Worm (Caenorhabditis elegans): ENCODE data around the gene ZK177.3.

Gene ZK177.3

DNA sequence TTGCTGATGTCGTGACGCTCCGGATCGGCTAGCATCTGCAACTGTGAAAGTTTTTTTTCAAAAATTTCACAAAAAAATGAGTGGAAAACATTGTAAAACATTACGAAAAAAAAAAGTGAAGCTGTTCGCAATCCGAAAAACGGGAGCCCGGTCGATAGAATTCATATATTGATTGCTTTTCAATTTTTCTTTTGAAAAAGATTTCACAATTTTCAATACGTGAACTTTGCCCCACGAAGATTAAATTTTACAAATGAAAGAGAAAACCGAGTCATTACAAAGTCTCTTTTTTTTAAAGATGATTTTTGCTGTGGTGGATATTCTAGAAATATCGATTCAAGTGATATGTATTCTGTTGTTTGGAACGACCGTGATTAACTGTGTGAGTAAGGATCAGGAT is 21.2 kb upstream of the ZK177.3 start, which contains the start of gene F12A10.6:
F12A10.6 (minus strand) TSS at position 101 of the 400 bp plus-strand sequence.
- TF ChIP-seq eyg-1 (tag; optimal IDR thresholded peaks at IDR 0.05), result no peak
- TF ChIP-seq ahr-1 (tag; optimal IDR thresholded peaks at IDR 0.05), result no peak
- TF ChIP-seq unc-3 (GFP tag; conservative IDR thresholded peaks at IDR 0.05), result no peak
- TF ChIP-seq unc-3 (tag; optimal IDR thresholded peaks at IDR 0.05), result no peak
- TF ChIP-seq pat-9 (tag; optimal IDR thresholded peaks at IDR 0.05), result no peak
- no peak for TF ChIP-seq che-1 (tag; optimal IDR thresholded peaks at IDR 0.05)
- TF ChIP-seq ama-1 (optimal IDR thresholded peaks at IDR 0.05), result no peak
- TF ChIP-seq ceh-18 (tag; optimal IDR thresholded peaks at IDR 0.05), result no peak

DNA sequence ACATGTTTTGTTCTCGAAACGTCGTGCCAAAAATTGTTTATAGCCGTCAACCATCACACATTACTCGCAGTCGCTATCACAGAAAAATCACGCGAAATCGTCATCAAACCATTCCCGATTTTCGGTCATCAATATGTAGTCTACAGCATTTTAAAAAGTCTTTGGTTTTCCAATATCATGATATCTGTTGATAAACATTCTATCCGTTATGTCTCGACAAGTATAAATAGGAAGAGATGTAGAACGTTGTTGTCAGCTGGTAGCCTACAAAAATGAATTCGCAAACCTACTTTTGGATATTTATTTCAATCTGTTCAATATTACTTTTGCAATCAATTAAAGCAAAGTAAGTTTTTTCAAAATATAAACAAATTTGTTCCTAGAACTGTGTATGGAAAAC is 19.3 kb upstream of the ZK177.3 start, which contains the start of gene F12A10.1:
F12A10.1 (plus strand) TSS at position 166 of the 400 bp plus-strand sequence.
- no peak for TF ChIP-seq ceh-31 (tag; optimal IDR thresholded peaks at IDR 0.05)
- no peak for TF ChIP-seq tbx-2 (tag; optimal IDR thresholded peaks at IDR 0.05)
- TF ChIP-seq unc-55 (GFP tag; optimal IDR thresholded peaks at IDR 0.05), result no peak
- no peak for TF ChIP-seq syd-9 (tag; optimal IDR thresholded peaks at IDR 0.05)
- TF ChIP-seq hlh-8 (tag; optimal IDR thresholded peaks at IDR 0.05), result no peak

DNA sequence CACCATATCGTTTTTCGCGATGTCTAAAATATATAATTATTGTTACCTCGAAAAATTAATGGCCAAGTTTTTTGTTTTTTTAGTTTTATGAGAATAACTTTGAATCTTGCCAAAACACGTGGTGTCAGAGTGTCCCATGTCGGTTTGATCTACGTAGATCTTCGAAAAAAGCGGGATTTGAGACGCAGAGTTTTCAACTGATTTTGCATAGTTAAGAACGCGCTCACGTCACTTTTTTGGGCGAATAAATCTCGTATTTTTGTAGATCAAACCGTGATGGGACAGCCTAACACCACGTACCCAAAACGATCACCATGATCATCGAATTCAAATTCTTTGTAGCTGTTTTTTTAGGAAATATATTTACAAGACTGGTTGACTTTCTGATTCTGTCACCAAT is 18.1 kb upstream of the ZK177.3 start:
- no peak for TF ChIP-seq ceh-6 (GFP tag; optimal IDR thresholded peaks at IDR 0.05)

DNA sequence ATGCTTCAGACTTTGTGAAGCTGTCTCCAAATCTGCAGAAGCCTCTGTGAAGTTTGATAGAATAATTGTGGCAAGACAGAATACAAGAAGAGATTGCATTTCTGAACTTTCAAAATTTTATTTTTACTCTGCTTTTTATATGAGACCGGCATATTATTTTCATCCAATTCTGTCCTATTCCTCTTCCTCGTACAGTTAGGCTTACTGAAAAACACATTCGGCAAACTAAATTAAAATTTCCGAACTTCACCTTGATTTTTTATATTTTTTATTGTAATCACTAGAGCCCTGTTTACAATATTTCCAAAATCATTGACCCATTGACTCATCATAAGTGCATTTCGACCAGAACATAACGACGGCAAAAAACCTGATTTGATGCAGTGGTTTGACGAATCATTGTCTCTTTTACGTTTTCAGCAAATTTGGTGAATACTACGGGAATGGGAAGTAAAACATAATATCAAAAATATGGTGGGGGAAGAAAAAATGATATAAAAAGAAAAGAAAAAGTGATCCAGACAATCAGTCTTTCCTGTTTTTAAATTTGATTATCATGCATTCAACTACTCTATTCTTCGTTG is 17.4 kb upstream of the ZK177.3 start, which contains the start of the genes suex-1 and F12A10.9:
suex-1 (minus strand) TSS at position 101 of the 584 bp plus-strand sequence.
F12A10.9 (plus strand) TSS at position 534 of the 584 bp plus-strand sequence.
- no peak for TF ChIP-seq mec-3 (tag; optimal IDR thresholded peaks at IDR 0.05; ENCODE audit: borderline replicate concordance)
- TF ChIP-seq rnt-1 (tag; optimal IDR thresholded peaks at IDR 0.05), result no peak
- no peak for TF ChIP-seq odd-2 (tag; optimal IDR thresholded peaks at IDR 0.05)
- TF ChIP-seq ceh-30 (tag; optimal IDR thresholded peaks at IDR 0.05), result no peak
- TF ChIP-seq ceh-14 (tag; optimal IDR thresholded peaks at IDR 0.05), result no peak
- no peak for TF ChIP-seq sox-2 (GFP tag; IDR thresholded peaks at IDR 0.05)
- no peak for TF ChIP-seq pag-3 (tag; optimal IDR thresholded peaks at IDR 0.05; ENCODE audit: borderline replicate concordance)
- TF ChIP-seq lin-11 (tag; optimal IDR thresholded peaks at IDR 0.05), result no peak
- no peak for TF ChIP-seq nhr-232 (tag; optimal IDR thresholded peaks at IDR 0.05)
- no peak for TF ChIP-seq unc-3 (GFP tag; conservative IDR thresholded peaks at IDR 0.05)
- TF ChIP-seq unc-3 (tag; optimal IDR thresholded peaks at IDR 0.05), result no peak
- TF ChIP-seq syd-9 (tag; optimal IDR thresholded peaks at IDR 0.05), result no peak
- TF ChIP-seq ahr-1 (tag; optimal IDR thresholded peaks at IDR 0.05), result no peak
- TF ChIP-seq ceh-34 (tag; optimal IDR thresholded peaks at IDR 0.05), result no peak
- TF ChIP-seq gmeb-2 (tag; optimal IDR thresholded peaks at IDR 0.05), result no peak

DNA sequence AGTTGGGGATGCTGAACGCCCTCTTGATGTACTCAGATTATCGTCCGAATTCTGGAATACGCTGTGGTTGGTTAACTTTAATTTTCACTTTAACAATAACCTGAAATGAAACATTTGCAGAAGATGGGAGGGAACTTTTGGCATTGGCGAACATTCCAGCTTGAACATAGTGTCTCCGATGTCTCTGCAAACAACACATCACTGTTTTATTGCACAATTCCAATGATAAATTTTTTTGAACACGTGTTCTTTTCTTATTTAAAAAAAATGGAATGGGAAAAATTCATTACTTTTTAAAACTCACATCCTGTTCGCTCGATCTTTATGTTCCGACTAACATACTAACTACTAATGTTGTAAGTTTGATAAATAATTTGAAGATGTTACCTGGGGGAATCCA is 15.2 kb upstream of the ZK177.3 start, which contains the start of gene fzy-1:
fzy-1 (plus strand) TSS at position 301 of the 400 bp plus-strand sequence.
- TF ChIP-seq lin-11 (tag; optimal IDR thresholded peaks at IDR 0.05), result no peak
- no peak for TF ChIP-seq fax-1 (tag; optimal IDR thresholded peaks at IDR 0.05)
- no peak for TF ChIP-seq mec-3 (tag; optimal IDR thresholded peaks at IDR 0.05; ENCODE audit: borderline replicate concordance)
- no peak for TF ChIP-seq ceh-24 (tag; optimal IDR thresholded peaks at IDR 0.05)
- no peak for TF ChIP-seq T23F11.4 (GFP tag; optimal IDR thresholded peaks at IDR 0.05)
- no peak for TF ChIP-seq hlh-13 (GFP tag; optimal IDR thresholded peaks at IDR 0.05)
- TF ChIP-seq sox-2 (GFP tag; IDR thresholded peaks at IDR 0.05), result no peak
- TF ChIP-seq fkh-10 (GFP tag; optimal IDR thresholded peaks at IDR 0.05), result no peak
- no peak for TF ChIP-seq rnt-1 (tag; optimal IDR thresholded peaks at IDR 0.05)
- no peak for TF ChIP-seq ceh-48 (tag; optimal IDR thresholded peaks at IDR 0.05)
- no peak for TF ChIP-seq syd-9 (tag; optimal IDR thresholded peaks at IDR 0.05)
- TF ChIP-seq ttx-3 (tag; optimal IDR thresholded peaks at IDR 0.05), result no peak
- TF ChIP-seq ets-4 (tag; optimal IDR thresholded peaks at IDR 0.05), result no peak
- TF ChIP-seq pros-1 (tag; optimal IDR thresholded peaks at IDR 0.05), result no peak
- no peak for TF ChIP-seq unc-42 (tag; optimal IDR thresholded peaks at IDR 0.05)
